Fruit fly (Drosophila melanogaster) whole organism, pupa: ENCODE results near the gene Vps45.

ENCODE experiments used
- CG10348 ChIP-seq: fragments of 200-800 bp; sonication (Bioruptor generic); IDR thresholded peaks from 2 replicates; pipeline ENCODE4 v1.3.6; 2022; ENCODE audit warnings: missing biosample characterization, missing genetic modification characterization
- CG12605 ChIP-seq: fragments of 200-800 bp; sonication (Bioruptor generic); IDR thresholded peaks from 2 replicates; pipeline ENCODE4 v1.3.6; 2022; ENCODE audit warnings: missing biosample characterization, missing genetic modification characterization
- CG13204 ChIP-seq: fragments of 200-800 bp; sonication (Bioruptor generic); optimal IDR thresholded peaks from 2 replicates; lab custom pipeline; 2018; ENCODE audit warnings: missing biosample characterization, mild to moderate bottlenecking, missing genetic modification characterization, moderate library complexity
- CG14655 ChIP-seq: fragments of 200-800 bp; sonication (Bioruptor generic); optimal IDR thresholded peaks from 3 replicates; lab custom pipeline; 2017; ENCODE audit warnings: mild to moderate bottlenecking, missing biosample characterization, missing genetic modification reagents, missing genetic modification characterization
- CG15710 ChIP-seq: fragments of 200-800 bp; sonication (Bioruptor generic); optimal IDR thresholded peaks from 2 replicates; lab custom pipeline; 2018; ENCODE audit warnings: missing biosample characterization, mild to moderate bottlenecking, missing genetic modification characterization, moderate library complexity
- CG17806 ChIP-seq: fragments of 200-800 bp; sonication (Bioruptor generic); optimal IDR thresholded peaks from 2 replicates; lab custom pipeline; 2018; ENCODE audit warnings: missing biosample characterization, mild to moderate bottlenecking, missing genetic modification characterization, moderate library complexity
- CG32121 ChIP-seq: fragments of 200-800 bp; sonication (Bioruptor generic); IDR thresholded peaks from 2 replicates; pipeline ENCODE4 v1.3.6; 2022; ENCODE audit warnings: missing biosample characterization, missing genetic modification characterization
- CG34367 ChIP-seq: fragments of 200-800 bp; sonication (Bioruptor generic); optimal IDR thresholded peaks from 2 replicates; lab custom pipeline; 2018; ENCODE audit warnings: missing biosample characterization, mild to moderate bottlenecking, missing genetic modification characterization
- CG4496 ChIP-seq: fragments of 200-800 bp; sonication (Bioruptor generic); IDR thresholded peaks from 3 replicates; pipeline ENCODE4 v1.3.6; 2022; ENCODE audit warnings: missing biosample characterization, missing genetic modification characterization
- CG8159 ChIP-seq: fragments of 200-800 bp; sonication (Bioruptor generic); optimal IDR thresholded peaks from 3 replicates; lab custom pipeline; 2018; ENCODE audit warnings: missing biosample characterization, mild to moderate bottlenecking, missing genetic modification characterization, moderate library complexity
- CG8301 ChIP-seq: fragments of 200-800 bp; sonication (Bioruptor generic); optimal IDR thresholded peaks from 2 replicates; lab custom pipeline; 2018; ENCODE audit warnings: missing biosample characterization, mild to moderate bottlenecking, missing genetic modification characterization
- CG9948 ChIP-seq: fragments of 200-800 bp; sonication (Bioruptor generic); optimal IDR thresholded peaks from 2 replicates; lab custom pipeline; 2018; ENCODE audit warnings: missing biosample characterization, mild to moderate bottlenecking, missing genetic modification characterization, moderate library complexity
- D1 ChIP-seq: fragments of 200-800 bp; sonication (Bioruptor generic); optimal IDR thresholded peaks from 2 replicates; lab custom pipeline; 2018; ENCODE audit warnings: missing biosample characterization, mild to moderate bottlenecking, missing genetic modification characterization, moderate library complexity
- EcR ChIP-seq: fragments of 200-800 bp; sonication (Bioruptor generic); optimal IDR thresholded peaks from 3 replicates; lab custom pipeline; 2019; ENCODE audit warnings: missing biosample characterization, missing genetic modification characterization, mild to moderate bottlenecking, moderate library complexity, missing genetic modification reagents
- Ets98B ChIP-seq: fragments of 200-800 bp; sonication (Bioruptor generic); IDR thresholded peaks from 2 replicates; pipeline ENCODE4 v1.3.6; 2022; ENCODE audit warnings: missing biosample characterization, missing genetic modification characterization
- Pif1A ChIP-seq: fragments of 200-800 bp; sonication (Bioruptor generic); optimal IDR thresholded peaks from 3 replicates; lab custom pipeline; 2016; ENCODE audit warnings: missing biosample characterization, missing genetic modification characterization
- Pif1B ChIP-seq: fragments of 200-800 bp; sonication (Bioruptor generic); optimal IDR thresholded peaks from 3 replicates; lab custom pipeline; 2016; ENCODE audit warnings: missing biosample characterization, missing genetic modification characterization
- Snoo ChIP-seq: fragments of 200-800 bp; sonication (Bioruptor generic); optimal IDR thresholded peaks from 3 replicates; lab custom pipeline; 2017; ENCODE audit warnings: missing biosample characterization, mild to moderate bottlenecking, missing genetic modification characterization, inconsistent platforms
- fd96Ca ChIP-seq: fragments of 200-800 bp; sonication (Bioruptor generic); IDR thresholded peaks from 3 replicates; pipeline ENCODE4 v1.3.6; 2022; ENCODE audit warnings: missing biosample characterization, missing genetic modification characterization
- gl ChIP-seq: fragments of 200-800 bp; sonication (Bioruptor generic); optimal IDR thresholded peaks from 2 replicates; lab custom pipeline; 2018; ENCODE audit warnings: missing biosample characterization, mild to moderate bottlenecking, missing genetic modification characterization
- rn ChIP-seq: fragments of 200-800 bp; sonication (Bioruptor generic); IDR thresholded peaks from 2 replicates; pipeline ENCODE4 v1.3.6; 2022; ENCODE audit warnings: missing biosample characterization, missing genetic modification characterization

Gene Vps45

DNA sequence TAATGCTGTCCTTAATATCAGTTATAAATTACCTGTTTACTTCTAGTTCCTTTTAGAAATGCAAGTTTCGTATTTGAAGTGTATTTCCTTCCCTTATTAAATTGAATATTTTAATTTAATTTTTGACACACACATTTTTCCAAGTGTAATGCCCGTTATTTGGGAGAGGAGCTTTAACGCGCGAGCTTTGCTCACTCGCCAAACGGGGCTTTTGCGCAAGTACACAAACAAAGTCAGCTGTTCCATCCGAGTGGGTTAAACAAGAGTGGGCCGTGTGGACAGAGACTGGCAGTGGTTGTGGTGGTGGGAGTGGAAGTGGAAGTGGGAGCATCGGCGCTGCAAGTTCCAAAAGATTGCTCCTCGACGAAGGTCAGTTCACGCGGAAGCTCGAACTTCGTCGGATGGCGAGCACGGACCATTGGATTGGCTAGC is 17.4 kb downstream of the Vps45 start, which contains the start of gene CG8301:
Gene CG8301, plus strand, starts transcription at position 218 of the 432 bp plus-strand sequence.
- TF ChIP-seq Pif1B (GFP tag; lab: Kevin White, UChicago) (peak; percentile 26), CG13204 (GFP tag; lab: Kevin White, UChicago) (no peak), CG32121 (GFP tag; lab: Robert Waterston, UW) (peak; percentile 55; the same call in 1 of the 2 replicates), CG17806 (tag; lab: Kevin White, UChicago) (peak; percentile 26), CG4496 (GFP tag; lab: Robert Waterston, UW) (peak; percentile 24; the same call in 1 of the 3 replicates), EcR (GFP tag; lab: Kevin White, UChicago) (no peak), CG8159 (peak; percentile 10), CG34367 (tag; lab: Kevin White, UChicago) (no peak), CG14655 (no peak), Ets98B (GFP tag; lab: Robert Waterston, UW) (peak; percentile 63; the same call in 1 of the 2 replicates), Snoo (tag; lab: Kevin White, UChicago) (peak; percentile 8), fd96Ca (GFP tag; lab: Robert Waterston, UW) (0 out of 3 replicates have a peak, but pooled peaks have one; percentile 26), CG8301 (tag; lab: Kevin White, UChicago) (peak; percentile 75), CG12605 (GFP tag; lab: Robert Waterston, UW) (peak; percentile 53; the same call in 1 of the 2 replicates)

DNA sequence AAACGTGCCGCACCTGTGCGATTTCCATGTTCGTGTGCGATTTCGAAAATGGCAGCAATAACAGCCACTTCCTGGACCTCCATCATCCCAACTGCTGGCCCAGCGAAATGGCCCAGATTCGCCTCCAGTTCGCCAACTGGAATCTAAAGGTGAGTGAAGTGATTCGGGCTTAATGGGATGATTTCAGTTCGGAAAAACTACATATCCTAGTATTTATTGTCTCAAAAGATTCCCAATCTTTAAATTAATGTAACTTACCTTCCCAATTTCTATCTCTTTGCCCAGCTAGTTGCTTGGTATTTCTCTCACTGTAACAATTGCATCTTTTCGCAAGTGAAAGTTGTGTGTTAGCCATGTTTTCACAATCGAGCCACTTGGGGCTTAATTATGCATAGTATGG is 18.2 kb downstream of the Vps45 start:
- no peak for TF ChIP-seq CG8301 (tag; lab: Kevin White, UChicago)
- TF ChIP-seq CG8159 = no peak
- no peak for TF ChIP-seq CG17806 (tag; lab: Kevin White, UChicago)
- TF ChIP-seq gl (tag; lab: Kevin White, UChicago) = no peak
- no peak for TF ChIP-seq EcR (GFP tag; lab: Kevin White, UChicago)
- TF ChIP-seq CG12605 (GFP tag; lab: Robert Waterston, UW) = no peak
- no peak for TF ChIP-seq CG4496 (GFP tag; lab: Robert Waterston, UW)
- TF ChIP-seq CG34367 (tag; lab: Kevin White, UChicago) = no peak
- no peak for TF ChIP-seq CG10348 (GFP tag; lab: Robert Waterston, UW)
- no peak for TF ChIP-seq Snoo (tag; lab: Kevin White, UChicago)
- TF ChIP-seq Pif1A (GFP tag; lab: Kevin White, UChicago) = no peak
- TF ChIP-seq Pif1B (GFP tag; lab: Kevin White, UChicago) = no peak
- no peak for TF ChIP-seq fd96Ca (GFP tag; lab: Robert Waterston, UW)
- TF ChIP-seq CG13204 (GFP tag; lab: Kevin White, UChicago) = no peak
- TF ChIP-seq CG15710 (tag; lab: Kevin White, UChicago) = no peak
- no peak for TF ChIP-seq CG9948 (tag; lab: Kevin White, UChicago)

DNA sequence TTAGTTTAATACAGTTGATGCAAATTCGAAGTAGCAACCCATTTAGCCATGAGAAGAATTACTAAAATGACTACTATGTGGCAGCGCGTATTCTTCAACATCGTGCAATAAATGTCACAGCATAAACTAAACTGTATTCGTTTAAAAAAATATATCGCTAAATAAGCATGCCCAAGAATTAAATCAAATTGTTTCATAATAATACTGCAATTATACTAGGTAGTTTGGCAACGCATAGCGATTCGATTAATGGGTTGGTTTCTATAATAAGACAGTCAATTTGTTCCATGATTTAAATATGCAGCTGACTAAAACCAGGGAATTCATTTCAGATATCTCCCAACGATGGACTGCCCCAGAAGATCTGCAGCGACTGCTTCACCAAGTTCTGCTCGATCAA is 19.4 kb downstream of the Vps45 start, which contains the start of gene CG33654:
Gene CG33654, minus strand, starts transcription at position 101 of the 400 bp plus-strand sequence.
- TF ChIP-seq rn (GFP tag; lab: Robert Waterston, UW) = no peak
- no peak for TF ChIP-seq CG8159
- no peak for TF ChIP-seq Pif1A (GFP tag; lab: Kevin White, UChicago)
- TF ChIP-seq CG15710 (tag; lab: Kevin White, UChicago) = no peak
- no peak for TF ChIP-seq CG10348 (GFP tag; lab: Robert Waterston, UW)
- no peak for TF ChIP-seq CG34367 (tag; lab: Kevin White, UChicago)
- no peak for TF ChIP-seq Ets98B (GFP tag; lab: Robert Waterston, UW)
- TF ChIP-seq CG9948 (tag; lab: Kevin White, UChicago) = no peak
- no peak for TF ChIP-seq CG17806 (tag; lab: Kevin White, UChicago)
- no peak for TF ChIP-seq fd96Ca (GFP tag; lab: Robert Waterston, UW)
- TF ChIP-seq EcR (GFP tag; lab: Kevin White, UChicago) = no peak
- no peak for TF ChIP-seq D1 (tag; lab: Kevin White, UChicago)
- no peak for TF ChIP-seq CG32121 (GFP tag; lab: Robert Waterston, UW)
- no peak for TF ChIP-seq Pif1B (GFP tag; lab: Kevin White, UChicago)

DNA sequence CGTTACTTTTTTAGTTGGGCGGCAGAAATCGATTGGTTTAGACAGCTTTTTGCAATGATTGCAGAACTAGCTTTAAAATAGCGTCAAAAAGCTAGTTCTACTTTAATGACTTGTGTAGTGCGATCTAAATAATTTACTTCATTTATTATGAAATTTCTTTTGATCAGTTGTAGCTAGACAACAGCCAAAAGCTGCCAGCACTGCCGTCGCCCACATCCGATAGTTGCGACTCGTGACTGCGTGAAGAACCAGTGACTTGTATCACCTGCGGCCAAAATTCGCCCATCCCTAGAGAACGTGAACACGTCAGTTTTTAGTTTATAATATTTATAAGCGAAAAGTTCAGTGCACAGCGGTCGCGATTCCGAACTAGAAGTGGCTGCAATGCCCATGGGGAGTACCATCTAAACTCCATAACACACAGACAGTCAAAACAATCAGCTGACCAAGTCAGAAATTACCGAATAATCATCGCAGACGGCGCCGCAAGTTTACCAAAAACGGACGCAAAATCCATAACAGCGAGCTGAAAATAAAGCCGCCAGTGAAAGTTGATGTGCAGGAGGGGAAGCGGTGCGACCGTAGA is 23.0 kb downstream of the Vps45 start, which contains the start of gene P58IPK:
Gene P58IPK, plus strand, starts transcription at position 280 of the 586 bp plus-strand sequence.
- TF ChIP-seq CG32121 (GFP tag; lab: Robert Waterston, UW) = peak; percentile 35; the same call in 1 of the 2 replicates
- TF ChIP-seq D1 (tag; lab: Kevin White, UChicago) = no peak
- TF ChIP-seq fd96Ca (GFP tag; lab: Robert Waterston, UW) = peak; percentile 71; the same call in 2 of the 3 replicates
- TF ChIP-seq rn (GFP tag; lab: Robert Waterston, UW) = no peak
- TF ChIP-seq CG15710 (tag; lab: Kevin White, UChicago) = peak; percentile 6
- TF ChIP-seq Ets98B (GFP tag; lab: Robert Waterston, UW) = peak; percentile 54
- TF ChIP-seq EcR (GFP tag; lab: Kevin White, UChicago) = no peak
- TF ChIP-seq CG34367 (tag; lab: Kevin White, UChicago) = peak; percentile 10
- peak; percentile 64; the same call in 2 of the 3 replicates for TF ChIP-seq CG4496 (GFP tag; lab: Robert Waterston, UW)
- TF ChIP-seq CG10348 (GFP tag; lab: Robert Waterston, UW) = 0 out of 2 replicates have a peak, but pooled peaks have one; percentile 20
- TF ChIP-seq CG17806 (tag; lab: Kevin White, UChicago) = no peak
- no peak for TF ChIP-seq CG9948 (tag; lab: Kevin White, UChicago)

DNA sequence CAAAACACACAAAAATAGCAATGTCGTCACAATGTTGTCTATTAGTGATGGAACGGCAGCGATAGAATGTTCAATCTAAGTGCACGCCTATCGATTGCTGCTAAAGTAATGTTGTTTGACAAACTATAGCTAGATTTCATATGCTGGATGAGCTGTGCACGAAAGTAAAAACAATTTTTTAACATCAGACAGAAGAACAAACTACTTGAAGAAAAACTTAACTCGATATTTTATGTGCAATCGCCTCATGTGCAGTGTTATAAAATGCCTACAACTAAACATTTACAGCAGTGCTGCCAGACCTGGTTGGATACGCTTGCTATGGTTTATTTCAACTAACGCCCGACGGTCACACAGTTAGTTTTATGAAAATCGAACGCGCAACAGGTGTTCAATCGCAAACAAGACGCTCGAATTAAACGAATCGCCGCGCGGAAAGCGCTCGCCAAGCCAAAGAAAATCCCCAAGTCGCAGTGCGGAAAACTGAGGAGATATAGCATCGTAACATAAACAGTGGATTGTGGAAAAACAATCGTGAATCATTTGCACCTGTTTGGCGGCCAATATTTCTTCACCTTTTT is 27.3 kb downstream of the Vps45 start, which contains the start of the genes bocks and CG8312:
Gene bocks, minus strand, starts transcription at position 51 of the 581 bp plus-strand sequence.
Gene CG8312, plus strand, starts transcription at position 358 of the 581 bp plus-strand sequence.
- no peak for TF ChIP-seq CG8159
- TF ChIP-seq CG15710 (tag; lab: Kevin White, UChicago) = peak; percentile 3
